Fruit fly (Drosophila melanogaster): ENCODE data around the gene Eig71Eb.

Eig71Eb gene

DNA sequence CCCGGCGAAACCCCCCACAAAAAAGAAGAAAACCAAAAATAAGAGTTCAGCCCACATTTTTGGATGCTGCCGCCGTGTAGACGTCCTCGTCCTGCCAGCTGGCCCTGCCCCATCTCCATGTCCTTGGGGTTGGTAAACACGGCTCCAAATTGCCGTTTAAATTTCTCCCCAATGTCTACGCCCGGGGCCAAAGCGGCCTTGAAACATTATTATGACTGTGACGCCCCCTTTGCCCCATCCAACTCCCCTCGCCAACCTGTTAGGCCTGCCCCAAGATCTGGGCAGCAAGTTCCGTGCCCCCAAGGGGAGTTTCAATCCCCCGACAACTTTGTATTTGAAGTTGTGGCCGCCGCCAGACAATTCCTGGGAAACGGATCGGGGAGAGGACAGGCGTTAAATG, 32.8 kb upstream of the Eig71Eb start (continued):
- TF ChIP-seq HLHmδ (GFP tag; optimal IDR thresholded peaks at IDR 0.05) (no peak), CG10543 (GFP tag; optimal IDR thresholded peaks at IDR 0.05) (peak; percentile 28), knrl (GFP tag; IDR thresholded peaks at IDR 0.05; ENCODE audit: partially characterized antibody) (0 out of 3 replicates have a peak, but pooled peaks have one; percentile 24), Med (GFP tag) (peak; percentile 81), mirr (GFP tag; optimal IDR thresholded peaks at IDR 0.05) (peak; percentile 69), CG18599 (GFP tag; optimal IDR thresholded peaks at IDR 0.05) (peak; percentile 30), scrt (GFP tag; optimal IDR thresholded peaks at IDR 0.05) (peak; percentile 62), Ets65A (GFP tag) (peak; percentile 80), Pdp1 (GFP tag; optimal IDR thresholded peaks at IDR 0.05) (no peak), CG11696 (GFP tag; IDR thresholded peaks at IDR 0.05) (no peak), pfk (GFP tag; optimal IDR thresholded peaks at IDR 0.05) (no peak), sob (GFP tag; IDR thresholded peaks at IDR 0.05) (peak; percentile 5; the same call in 1 of the 2 replicates), Hr39 (optimal IDR thresholded peaks at IDR 0.05) (no peak), CG1832 (GFP tag; optimal IDR thresholded peaks at IDR 0.05) (peak; percentile 18), dm (GFP tag; optimal IDR thresholded peaks at IDR 0.05) (no peak), ftz-f1 (GFP tag; optimal IDR thresholded peaks at IDR 0.05) (peak; percentile 11), Xbp1 (GFP tag; optimal IDR thresholded peaks at IDR 0.05) (no peak)

DNA sequence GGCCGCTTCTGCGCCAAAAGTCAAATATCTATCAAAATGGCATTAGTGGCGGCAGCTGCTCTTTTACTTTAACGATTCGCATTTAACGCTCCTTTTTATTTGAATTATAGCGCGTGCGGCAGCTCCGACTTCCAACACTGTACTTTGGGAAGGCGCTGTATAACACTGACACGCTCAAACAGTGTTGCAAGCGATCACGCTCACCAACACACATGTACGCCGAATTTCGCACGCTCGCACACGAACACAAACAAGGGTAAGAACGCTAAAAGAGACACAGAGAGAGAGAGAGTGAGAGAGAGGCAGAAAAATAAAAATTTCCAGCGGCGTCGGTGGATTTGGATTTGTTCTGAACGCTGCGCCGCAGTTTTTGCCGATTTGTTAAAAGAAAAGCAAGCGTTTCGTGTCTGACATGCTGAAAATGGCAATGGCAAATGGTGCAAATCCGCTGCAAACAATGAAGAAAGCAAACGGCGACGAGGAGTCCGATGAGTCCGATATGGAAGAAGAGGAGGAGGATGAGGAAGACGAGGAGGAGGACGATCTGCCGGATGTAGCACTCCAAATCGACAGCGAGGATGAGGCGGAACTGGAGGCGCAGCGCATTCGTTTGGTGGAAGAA, 30.0 kb upstream of the Eig71Eb start, which contains the start of gene Phs:
Gene Phs, plus strand, starts transcription at position 276 of the 622 bp plus-strand sequence.
- TF ChIP-seq sug (tag; optimal IDR thresholded peaks at IDR 0.05): peak; percentile 59
- peak; percentile 84 for TF ChIP-seq Bdp1 (GFP tag; optimal IDR thresholded peaks at IDR 0.05)
- peak; percentile 84 for TF ChIP-seq lbe (GFP tag; optimal IDR thresholded peaks at IDR 0.05)
- peak; percentile 56 for TF ChIP-seq psq (GFP tag; optimal IDR thresholded peaks at IDR 0.05)
- TF ChIP-seq sd (tag; optimal IDR thresholded peaks at IDR 0.05): peak; percentile 42
- peak; percentile 37; the same call in 1 of the 3 replicates for TF ChIP-seq knrl (GFP tag; IDR thresholded peaks at IDR 0.05; ENCODE audit: partially characterized antibody)
- TF ChIP-seq Rx (GFP tag; IDR thresholded peaks at IDR 0.05): peak; percentile 84
- TF ChIP-seq sens-2 (GFP tag; IDR thresholded peaks at IDR 0.05): peak; percentile 63
- TF ChIP-seq D19A (tag; optimal IDR thresholded peaks at IDR 0.05): no peak
- TF ChIP-seq CG31388 (GFP tag; optimal IDR thresholded peaks at IDR 0.05): peak; percentile 44
- peak; percentile 62 for TF ChIP-seq CG13123 (GFP tag; optimal IDR thresholded peaks at IDR 0.05)
- TF ChIP-seq mam (GFP tag; optimal IDR thresholded peaks at IDR 0.05): peak; percentile 92
- TF ChIP-seq ERR (GFP tag; optimal IDR thresholded peaks at IDR 0.05): peak; percentile 92
- TF ChIP-seq Doc3 (GFP tag; IDR thresholded peaks at IDR 0.05; ENCODE audit: partially characterized antibody): no peak
- TF ChIP-seq z (GFP tag; IDR thresholded peaks at IDR 0.05): peak; percentile 42; the same call in 1 of the 3 replicates
- peak; percentile 78 for TF ChIP-seq btn (GFP tag; optimal IDR thresholded peaks at IDR 0.05)
- TF ChIP-seq peb (GFP tag; IDR thresholded peaks at IDR 0.05): peak; percentile 72
- no peak for TF ChIP-seq CG31224 (GFP tag; IDR thresholded peaks at IDR 0.05)
- TF ChIP-seq Deaf1 (tag; optimal IDR thresholded peaks at IDR 0.05): peak; percentile 24
- TF ChIP-seq gem (tag; optimal IDR thresholded peaks at IDR 0.05): peak; percentile 29
- no peak for TF ChIP-seq CG12299 (tag; optimal IDR thresholded peaks at IDR 0.05)
- TF ChIP-seq salm (tag; optimal IDR thresholded peaks at IDR 0.05): no peak
- TF ChIP-seq Scr (GFP tag; IDR thresholded peaks at IDR 0.05; ENCODE audit: partially characterized antibody): peak; percentile 48
- peak; percentile 34; the same call in 1 of the 4 replicates for TF ChIP-seq Dll (GFP tag; IDR thresholded peaks at IDR 0.05; ENCODE audit: partially characterized antibody)
- TF ChIP-seq CG12071 (GFP tag; optimal IDR thresholded peaks at IDR 0.05): peak; percentile 74
- peak; percentile 91 for TF ChIP-seq CG9609 (GFP tag; optimal IDR thresholded peaks at IDR 0.05)
- no peak for TF ChIP-seq pan (optimal IDR thresholded peaks at IDR 0.05)
- peak in 1 of 2 experiments; percentile 71 for TF ChIP-seq pan (GFP tag; optimal IDR thresholded peaks at IDR 0.05 in 1 of 2, IDR thresholded peaks at IDR 0.05 in 1 of 2)
- peak; percentile 83 for TF ChIP-seq CG4424 (GFP tag; optimal IDR thresholded peaks at IDR 0.05)
- TF ChIP-seq cad (GFP tag; optimal IDR thresholded peaks at IDR 0.05): no peak
- TF ChIP-seq Stat92E (GFP tag; optimal IDR thresholded peaks at IDR 0.05): peak in 1 of 3 experiments; percentile 1
- TF ChIP-seq CG11504 (tag; optimal IDR thresholded peaks at IDR 0.05): peak; percentile 60
- peak; percentile 61; the same call in 1 of the 2 replicates for TF ChIP-seq gsb (GFP tag; IDR thresholded peaks at IDR 0.05)

Data from whole organism, embryonic.